Worm (Caenorhabditis elegans): ENCODE data around the gene K12H4.7.

Gene K12H4.7

ce11 chrIII:8061114-8061513, 10.2 kb upstream of the K12H4.7 start:
- TF ChIP-seq F13H6.1 (tag; optimal IDR thresholded peaks at IDR 0.05) = no peak
- no peak for TF ChIP-seq mdl-1 (tag; optimal IDR thresholded peaks at IDR 0.05)
- TF ChIP-seq lsy-2 (tag; optimal IDR thresholded peaks at IDR 0.05) = peak in 1 of 2 experiments; percentile 12
- no peak for TF ChIP-seq sma-9 (GFP tag; optimal IDR thresholded peaks at IDR 0.05)
- no peak for TF ChIP-seq sma-9 (tag; optimal IDR thresholded peaks at IDR 0.05)
- TF ChIP-seq dmd-4 (tag; optimal IDR thresholded peaks at IDR 0.05) = no peak

- TF ChIP-seq nhr-25 (tag; optimal IDR thresholded peaks at IDR 0.05) (no peak), snpc-4 (tag; optimal IDR thresholded peaks at IDR 0.05) (no peak), mdl-1 (tag; optimal IDR thresholded peaks at IDR 0.05) (no peak), lsy-2 (tag; optimal IDR thresholded peaks at IDR 0.05) (no peak), sma-9 (GFP tag; optimal IDR thresholded peaks at IDR 0.05) (no peak), sma-9 (tag; optimal IDR thresholded peaks at IDR 0.05) (no peak), nhr-23 (tag; optimal IDR thresholded peaks at IDR 0.05) (no peak), unc-62 (GFP tag; optimal IDR thresholded peaks at IDR 0.05) (no peak), dmd-4 (tag; optimal IDR thresholded peaks at IDR 0.05) (no peak), ztf-1 (GFP tag; conservative IDR thresholded peaks at IDR 0.05) (no peak), nhr-77 (tag; optimal IDR thresholded peaks at IDR 0.05) (no peak), elt-1 (tag; optimal IDR thresholded peaks at IDR 0.05) (no peak)
Observed at ce11 chrIII:8051838-8052237, 957 bp upstream of the K12H4.7 start.

- TF ChIP-seq peb-1 (tag; optimal IDR thresholded peaks at IDR 0.05) = no peak
- TF ChIP-seq C34F6.9 (tag; optimal IDR thresholded peaks at IDR 0.05) = no peak
- TF ChIP-seq zag-1 (tag; optimal IDR thresholded peaks at IDR 0.05) = no peak
- TF ChIP-seq elt-1 (tag; optimal IDR thresholded peaks at IDR 0.05) = no peak
- no peak for TF ChIP-seq aly-2 (tag; optimal IDR thresholded peaks at IDR 0.05)
- TF ChIP-seq ZK546.5 (tag; optimal IDR thresholded peaks at IDR 0.05) = no peak
- TF ChIP-seq nhr-10 (tag; optimal IDR thresholded peaks at IDR 0.05) = no peak
- TF ChIP-seq lsy-2 (tag; optimal IDR thresholded peaks at IDR 0.05) = no peak
- TF ChIP-seq ceh-82 (tag; optimal IDR thresholded peaks at IDR 0.05) = no peak
- TF ChIP-seq nhr-11 (tag; optimal IDR thresholded peaks at IDR 0.05) = no peak
- TF ChIP-seq sem-4 (tag; optimal IDR thresholded peaks at IDR 0.05) = no peak
- TF ChIP-seq snpc-4 (tag; optimal IDR thresholded peaks at IDR 0.05) = no peak
- TF ChIP-seq unc-62 (GFP tag; optimal IDR thresholded peaks at IDR 0.05) = no peak
- no peak for TF ChIP-seq gmeb-1 (tag; optimal IDR thresholded peaks at IDR 0.05)
- no peak for TF ChIP-seq ztf-11 (tag; optimal IDR thresholded peaks at IDR 0.05)
- no peak for TF ChIP-seq nhr-77 (tag; optimal IDR thresholded peaks at IDR 0.05)
- TF ChIP-seq mbf-1 (tag; optimal IDR thresholded peaks at IDR 0.05) = no peak
- no peak for TF ChIP-seq R02D3.7 (tag; optimal IDR thresholded peaks at IDR 0.05)
- no peak for TF ChIP-seq ztf-1 (GFP tag; conservative IDR thresholded peaks at IDR 0.05)
- no peak for TF ChIP-seq mdl-1 (tag; optimal IDR thresholded peaks at IDR 0.05)
Observed at ce11 chrIII:8047412-8047811, 3.5 kb downstream of the K12H4.7 start, which contains the start of gene K12H4.2. K12H4.2 (plus strand) TSS chrIII:8047712.

ce11 chrIII:8045734-8046133, 5.1 kb downstream of the K12H4.7 start, which contains the start of gene K12H4.3:
K12H4.3 (plus strand) TSS chrIII:8046034.
- no peak for TF ChIP-seq unc-62 (GFP tag; optimal IDR thresholded peaks at IDR 0.05)
- no peak for TF ChIP-seq sma-9 (GFP tag; optimal IDR thresholded peaks at IDR 0.05)
- no peak for TF ChIP-seq sma-9 (tag; optimal IDR thresholded peaks at IDR 0.05)
- no peak for TF ChIP-seq ztf-4 (tag; optimal IDR thresholded peaks at IDR 0.05)
- no peak for TF ChIP-seq nhr-129 (tag; optimal IDR thresholded peaks at IDR 0.05)
- no peak for TF ChIP-seq F13H6.1 (tag; optimal IDR thresholded peaks at IDR 0.05)
- no peak for TF ChIP-seq alr-1 (tag; optimal IDR thresholded peaks at IDR 0.05)
- no peak for TF ChIP-seq C34F6.9 (tag; optimal IDR thresholded peaks at IDR 0.05)
- no peak for TF ChIP-seq egl-27 (tag; optimal IDR thresholded peaks at IDR 0.05)
- no peak for TF ChIP-seq mdl-1 (tag; optimal IDR thresholded peaks at IDR 0.05)
- no peak for TF ChIP-seq skn-1 (tag; optimal IDR thresholded peaks at IDR 0.05)
- TF ChIP-seq ceh-16 (tag; optimal IDR thresholded peaks at IDR 0.05) = no peak
- TF ChIP-seq blmp-1 (tag; optimal IDR thresholded peaks at IDR 0.05; ENCODE audit: insufficient read depth) = no peak
- no peak for TF ChIP-seq zag-1 (tag; optimal IDR thresholded peaks at IDR 0.05)
- no peak for TF ChIP-seq nhr-77 (tag; optimal IDR thresholded peaks at IDR 0.05)
- no peak for TF ChIP-seq snpc-4 (tag; optimal IDR thresholded peaks at IDR 0.05)
- no peak for TF ChIP-seq R02D3.7 (tag; optimal IDR thresholded peaks at IDR 0.05)
- no peak for TF ChIP-seq ztf-11 (tag; optimal IDR thresholded peaks at IDR 0.05)
- no peak for TF ChIP-seq lsy-2 (tag; optimal IDR thresholded peaks at IDR 0.05)

- TF ChIP-seq F13H6.1 (tag; optimal IDR thresholded peaks at IDR 0.05) (no peak), R02D3.7 (tag; optimal IDR thresholded peaks at IDR 0.05) (no peak), fos-1 (tag; optimal IDR thresholded peaks at IDR 0.05) (no peak), sem-4 (tag; optimal IDR thresholded peaks at IDR 0.05) (no peak)
Observed at ce11 chrIII:8044717-8045116, 6.2 kb downstream of the K12H4.7 start, which contains the start of gene spcs-3. spcs-3 (plus strand) TSS chrIII:8045017.

All from whole organism, L2 larva.